Worm (Caenorhabditis elegans) whole organism, young adult: Measurements from ENCODE around the gene flp-34.

Source experiments
- B0035.1 ChIP-seq: sonication (generic microtip); optimal IDR thresholded peaks from 2 replicates; lab custom pipeline; 2016; ENCODE audit warnings: missing genetic modification characterization, mild to moderate bottlenecking, missing compliant biosample characterization, missing genotype, missing genetic modification reagents
- D2030.7 ChIP-seq: fragments of 200-800 bp; sonication (Bioruptor generic); IDR thresholded peaks from 2 replicates; pipeline ENCODE4 v1.3.6; 2022; ENCODE audit warnings: missing genetic modification reagents, missing genetic modification characterization, missing compliant biosample characterization
- F37B4.10 ChIP-seq: fragments of 200-800 bp; sonication (Bioruptor generic); IDR thresholded peaks from 2 replicates; pipeline ENCODE4 v1.3.6; 2022; ENCODE audit warnings: missing genetic modification characterization, missing compliant biosample characterization
- F39B2.1 ChIP-seq: fragments of 200-800 bp; sonication (Bioruptor generic); IDR thresholded peaks from 2 replicates; pipeline ENCODE4 v1.3.6; 2022; ENCODE audit warnings: missing genetic modification reagents, missing genetic modification characterization, missing compliant biosample characterization
- F49E8.2 ChIP-seq: sonication (generic microtip); optimal IDR thresholded peaks from 3 replicates; lab custom pipeline; 2017; ENCODE audit warnings: missing genetic modification characterization, mild to moderate bottlenecking, missing compliant biosample characterization, antibody characterized with exemption, moderate library complexity; ENCODE audit not compliant: insufficient read depth
- F52B5.7 ChIP-seq: sonication (generic microtip); optimal IDR thresholded peaks from 2 replicates; lab custom pipeline; 2016; ENCODE audit warnings: mild to moderate bottlenecking, missing genetic modification characterization, missing compliant biosample characterization
- F55B11.4 ChIP-seq: sonication (generic microtip); optimal IDR thresholded peaks from 2 replicates; lab custom pipeline; 2016; ENCODE audit warnings: missing compliant biosample characterization, missing genetic modification characterization, borderline replicate concordance; ENCODE audit not compliant: insufficient read depth
- F57C9.4 ChIP-seq: sonication (generic microtip); optimal IDR thresholded peaks from 2 replicates; lab custom pipeline; 2017; ENCODE audit warnings: mild to moderate bottlenecking, missing genetic modification characterization, missing compliant biosample characterization
- T26A5.8 ChIP-seq: sonication (generic microtip); optimal IDR thresholded peaks from 2 replicates; lab custom pipeline; 2016; ENCODE audit warnings: missing genetic modification characterization, missing compliant biosample characterization
- Y53G8AR.9 ChIP-seq: fragments of 200-800 bp; sonication (Bioruptor generic); conservative IDR thresholded peaks from 2 replicates; pipeline ENCODE4 v1.3.6; 2022; ENCODE audit warnings: missing genetic modification reagents, missing genetic modification characterization, missing compliant biosample characterization
- Y56A3A.18 ChIP-seq: fragments of 200-800 bp; sonication (Bioruptor generic); IDR thresholded peaks from 2 replicates; pipeline ENCODE4 v1.3.6; 2022; ENCODE audit warnings: missing genetic modification reagents, missing genetic modification characterization, missing compliant biosample characterization
- Y79H2A.3 ChIP-seq: fragments of 200-800 bp; sonication (Bioruptor generic); conservative IDR thresholded peaks from 2 replicates; pipeline ENCODE4 v1.3.6; 2022; ENCODE audit warnings: missing genetic modification reagents, missing genetic modification characterization, missing compliant biosample characterization
- ZK185.1 ChIP-seq: sonication (generic microtip); optimal IDR thresholded peaks from 2 replicates; lab custom pipeline; 2016; ENCODE audit warnings: mild to moderate bottlenecking, missing genetic modification characterization, missing compliant biosample characterization; ENCODE audit not compliant: poor library complexity, severe bottlenecking
- akir-1 ChIP-seq: fragments of 200-800 bp; sonication (Bioruptor generic); optimal IDR thresholded peaks from 2 replicates; lab custom pipeline; 2018; ENCODE audit warnings: mild to moderate bottlenecking, missing genetic modification characterization, moderate library complexity, missing compliant biosample characterization
- bed-1 ChIP-seq: fragments of 200-800 bp; sonication (Bioruptor generic); IDR thresholded peaks from 2 replicates; pipeline ENCODE4 v1.3.6; 2022; ENCODE audit warnings: missing genetic modification reagents, missing genetic modification characterization, missing compliant biosample characterization
- bed-2 ChIP-seq: fragments of 200-800 bp; sonication (Bioruptor generic); IDR thresholded peaks from 2 replicates; pipeline ENCODE4 v1.3.6; 2022; ENCODE audit warnings: missing genetic modification reagents, missing genetic modification characterization, missing compliant biosample characterization
- ccch-3 ChIP-seq: fragments of 200-800 bp; sonication (Bioruptor generic); optimal IDR thresholded peaks from 2 replicates; lab custom pipeline; 2018; ENCODE audit warnings: mild to moderate bottlenecking, missing genetic modification characterization, missing compliant biosample characterization
- ceh-100 ChIP-seq: fragments of 200-800 bp; sonication (Bioruptor generic); IDR thresholded peaks from 2 replicates; pipeline ENCODE4 v1.3.6; 2022; ENCODE audit warnings: missing genetic modification reagents, missing genetic modification characterization, missing compliant biosample characterization
- ceh-79 ChIP-seq: sonication (generic microtip); optimal IDR thresholded peaks from 2 replicates; lab custom pipeline; 2017; ENCODE audit warnings: mild to moderate bottlenecking, missing genetic modification characterization, missing compliant biosample characterization
- die-1 ChIP-seq: sonication (generic microtip); optimal IDR thresholded peaks from 2 replicates; lab custom pipeline; 2016; ENCODE audit warnings: missing genotype, mild to moderate bottlenecking, missing genetic modification characterization, missing compliant biosample characterization
- dox-1 ChIP-seq: fragments of 200-800 bp; sonication (Bioruptor generic); IDR thresholded peaks from 2 replicates; pipeline ENCODE4 v1.3.6; 2022; ENCODE audit warnings: missing genetic modification reagents, missing genetic modification characterization, missing compliant biosample characterization
- efl-1 ChIP-seq: fragments of 150-350 bp; optimal IDR thresholded peaks from 2 replicates; lab custom pipeline; 2014; ENCODE audit warnings: missing biosample characterization, missing genetic modification reagents, missing genetic modification characterization
- egl-44 ChIP-seq: fragments of 200-800 bp; sonication (Bioruptor generic); IDR thresholded peaks from 2 replicates; pipeline ENCODE4 v1.3.6; 2022; ENCODE audit warnings: missing genetic modification reagents, missing genetic modification characterization, missing compliant biosample characterization
- egrh-3 ChIP-seq: fragments of 200-800 bp; sonication (Bioruptor generic); IDR thresholded peaks from 2 replicates; pipeline ENCODE4 v1.3.6; 2022; ENCODE audit warnings: missing genetic modification reagents, missing genetic modification characterization, missing compliant biosample characterization
- ets-4 ChIP-seq: fragments of 200-800 bp; sonication (Bioruptor generic); optimal IDR thresholded peaks from 2 replicates; lab custom pipeline; 2018; ENCODE audit warnings: mild to moderate bottlenecking, missing genetic modification characterization, missing compliant biosample characterization
- fkh-3 ChIP-seq: sonication (generic microtip); optimal IDR thresholded peaks from 2 replicates; lab custom pipeline; 2016; ENCODE audit warnings: mild to moderate bottlenecking, missing genetic modification characterization, missing compliant biosample characterization
- him-1 ChIP-seq: sonication (generic microtip); optimal IDR thresholded peaks from 2 replicates; lab custom pipeline; 2016; ENCODE audit warnings: missing genotype, missing genetic modification reagents, missing genetic modification characterization, missing compliant biosample characterization
- hlh-26 ChIP-seq: fragments of 200-800 bp; sonication (Bioruptor generic); conservative IDR thresholded peaks from 2 replicates; pipeline ENCODE4 v1.3.6; 2022; ENCODE audit warnings: missing genetic modification reagents, missing genetic modification characterization, missing compliant biosample characterization
- lag-1 ChIP-seq: fragments of 200-800 bp; sonication (Bioruptor generic); IDR thresholded peaks from 2 replicates; pipeline ENCODE4 v1.3.6; 2022; ENCODE audit warnings: missing genetic modification reagents, missing genetic modification characterization, missing compliant biosample characterization
- lin-26 ChIP-seq: fragments of 200-800 bp; sonication (Bioruptor generic); IDR thresholded peaks from 2 replicates; pipeline ENCODE4 v1.3.6; 2022; ENCODE audit warnings: missing genetic modification reagents, missing genetic modification characterization, missing compliant biosample characterization
- lin-35 ChIP-seq, 3 experiments: fragments of 150-350 bp in 2 of 3; sonication (generic microtip) in 1 of 3; optimal IDR thresholded peaks; 2 replicates each; lab custom pipeline; 2014 to 2018; ENCODE audit warnings: missing biosample characterization in 3 of 3, missing genetic modification characterization in 3 of 3, missing genetic modification reagents in 3 of 3
- lsy-27 ChIP-seq: sonication (generic microtip); optimal IDR thresholded peaks from 2 replicates; lab custom pipeline; 2017; ENCODE audit warnings: missing genetic modification characterization, mild to moderate bottlenecking, missing compliant biosample characterization, antibody characterized with exemption, missing genotype, borderline replicate concordance; ENCODE audit not compliant: insufficient read depth
- madf-3 ChIP-seq: fragments of 200-800 bp; sonication (Bioruptor generic); IDR thresholded peaks from 2 replicates; pipeline ENCODE4 v1.3.6; 2022; ENCODE audit warnings: missing genetic modification reagents, missing genetic modification characterization, missing compliant biosample characterization
- madf-6 ChIP-seq: fragments of 200-800 bp; sonication (Bioruptor generic); IDR thresholded peaks from 2 replicates; pipeline ENCODE4 v1.3.6; 2022; ENCODE audit warnings: missing genetic modification reagents, missing genetic modification characterization, missing compliant biosample characterization
- mcd-1 ChIP-seq: fragments of 200-800 bp; sonication (Bioruptor generic); IDR thresholded peaks from 2 replicates; pipeline ENCODE4 v1.3.6; 2022; ENCODE audit warnings: missing genetic modification reagents, missing genetic modification characterization, missing compliant biosample characterization
- nhr-80 ChIP-seq: sonication (generic microtip); optimal IDR thresholded peaks from 2 replicates; lab custom pipeline; 2016; ENCODE audit warnings: missing genetic modification characterization, missing compliant biosample characterization
- nhr-90 ChIP-seq: sonication (generic microtip); optimal IDR thresholded peaks from 2 replicates; lab custom pipeline; 2016; ENCODE audit warnings: missing genotype, mild to moderate bottlenecking, missing genetic modification characterization, missing compliant biosample characterization
- pha-4 ChIP-seq: fragments of 150-350 bp; sonication (generic microtip); optimal IDR thresholded peaks from 2 replicates; lab custom pipeline; 2014; ENCODE audit warnings: missing biosample characterization, missing genetic modification reagents, missing genetic modification characterization
- rec-8 ChIP-seq, 2 experiments: sonication (generic microtip); optimal IDR thresholded peaks; 2 replicates each; lab custom pipeline; 2016; ENCODE audit warnings: mild to moderate bottlenecking in 2 of 2, missing genetic modification characterization in 2 of 2, missing genetic modification reagents in 2 of 2, missing genotype in 2 of 2, missing biosample characterization in 1 of 2, missing compliant biosample characterization in 1 of 2, moderate library complexity in 1 of 2
- sptf-2 ChIP-seq: fragments of 200-800 bp; sonication (Bioruptor generic); optimal IDR thresholded peaks from 2 replicates; lab custom pipeline; 2018; ENCODE audit warnings: mild to moderate bottlenecking, missing genetic modification characterization, missing compliant biosample characterization
- unc-130 ChIP-seq: sonication (generic microtip); optimal IDR thresholded peaks from 2 replicates; lab custom pipeline; 2016; ENCODE audit warnings: missing genetic modification reagents, missing genetic modification characterization, missing compliant biosample characterization
- xnd-1 ChIP-seq: sonication (generic microtip); optimal IDR thresholded peaks from 2 replicates; lab custom pipeline; 2016; ENCODE audit warnings: missing genotype, missing genetic modification reagents, missing genetic modification characterization, missing compliant biosample characterization
- zfh-2 ChIP-seq: fragments of 200-800 bp; sonication (Bioruptor generic); conservative IDR thresholded peaks from 2 replicates; pipeline ENCODE4 v1.3.6; 2022; ENCODE audit warnings: missing genetic modification reagents, missing genetic modification characterization, missing compliant biosample characterization
- ztf-18 ChIP-seq: sonication (generic microtip); optimal IDR thresholded peaks from 2 replicates; lab custom pipeline; 2016; ENCODE audit warnings: missing genotype, mild to moderate bottlenecking, missing genetic modification characterization, missing compliant biosample characterization
- ztf-25 ChIP-seq: fragments of 200-800 bp; sonication (Bioruptor generic); IDR thresholded peaks from 2 replicates; pipeline ENCODE4 v1.3.6; 2022; ENCODE audit warnings: missing genetic modification reagents, missing genetic modification characterization, missing compliant biosample characterization

flp-34 gene

ce11 chrV:1003826-1004225 lies 29.4 kb downstream of the flp-34 start (continued):
- peak; percentile 68; the same call in 1 of the 2 replicates for TF ChIP-seq bed-2 (GFP tag; lab: Robert Waterston, UW)
- TF ChIP-seq unc-130 (GFP tag; lab: Kevin White, UChicago), result peak; percentile 69
- TF ChIP-seq rec-8 (tag; optimal IDR thresholded peaks at IDR 0.05; lab: Kevin White, UChicago), result peak in 1 of 2 experiments; percentile 52
- no peak for TF ChIP-seq Y53G8AR.9 (GFP tag; lab: Robert Waterston, UW)
- TF ChIP-seq F57C9.4 (tag; lab: Kevin White, UChicago), result no peak
- TF ChIP-seq F55B11.4 (tag; lab: Kevin White, UChicago), result no peak
- no peak for TF ChIP-seq B0035.1 (tag; lab: Kevin White, UChicago)
- TF ChIP-seq lin-35 (GFP tag; optimal IDR thresholded peaks at IDR 0.05; lab: Kevin White, UChicago), result peak in 1 of 3 experiments; percentile 44
- TF ChIP-seq madf-6, result no peak
- TF ChIP-seq ztf-25 (GFP tag; lab: Robert Waterston, UW), result no peak
- TF ChIP-seq ceh-100, result peak; percentile 98
- TF ChIP-seq nhr-80 (tag; lab: Kevin White, UChicago), result peak; percentile 4
- no peak for TF ChIP-seq pha-4
- 0 out of 2 replicates have a peak, but pooled peaks have one; percentile 10 for TF ChIP-seq egrh-3
- no peak for TF ChIP-seq akir-1 (GFP tag; lab: Kevin White, UChicago)
- TF ChIP-seq hlh-26, result no peak
- TF ChIP-seq Y56A3A.18, result no peak
- peak; percentile 34 for TF ChIP-seq him-1 (tag; lab: Kevin White, UChicago)
- TF ChIP-seq Y79H2A.3 (GFP tag; lab: Robert Waterston, UW), result no peak
- TF ChIP-seq dox-1 (GFP tag; lab: Robert Waterston, UW), result 0 out of 2 replicates have a peak, but pooled peaks have one; percentile 15
- no peak for TF ChIP-seq F37B4.10
- TF ChIP-seq bed-1 (GFP tag; lab: Robert Waterston, UW), result no peak
- no peak for TF ChIP-seq lin-26
- no peak for TF ChIP-seq ZK185.1 (tag; lab: Kevin White, UChicago)
- peak; percentile 48; the same call in 1 of the 2 replicates for TF ChIP-seq D2030.7 (GFP tag; lab: Robert Waterston, UW)
- TF ChIP-seq F49E8.2, result peak; percentile 10
- TF ChIP-seq efl-1 (GFP tag; lab: Kevin White, UChicago), result peak; percentile 30
- TF ChIP-seq ccch-3 (GFP tag; lab: Kevin White, UChicago), result no peak
- TF ChIP-seq ets-4 (GFP tag; lab: Kevin White, UChicago), result no peak
- peak; percentile 37; the same call in 1 of the 2 replicates for TF ChIP-seq mcd-1 (GFP tag; lab: Robert Waterston, UW)
- TF ChIP-seq, all 124 proteins: peak for 27

- no peak for TF ChIP-seq ztf-18
- no peak for TF ChIP-seq B0035.1 (tag; lab: Kevin White, UChicago)
- peak; percentile 41; the same call in 1 of the 2 replicates for TF ChIP-seq zfh-2 (GFP tag; lab: Robert Waterston, UW)
- TF ChIP-seq F39B2.1 (GFP tag; lab: Robert Waterston, UW), result no peak
- TF ChIP-seq madf-3 (GFP tag; lab: Robert Waterston, UW), result no peak
- TF ChIP-seq, all 124 proteins: peak for 1
These were observed 29.8 kb downstream of the flp-34 start, which contains the start of gene Y50D4C.5 for ce11 chrV:1003400-1003799. Y50D4C.5 (minus strand) TSS chrV:1003744.

ce11 chrV:1001163-1001562 lies 32.0 kb downstream of the flp-34 start:
- TF ChIP-seq zfh-2 (GFP tag; lab: Robert Waterston, UW) (peak; percentile 83), fkh-3 (tag; lab: Kevin White, UChicago) (no peak), mcd-1 (GFP tag; lab: Robert Waterston, UW) (peak; percentile 27; the same call in 1 of the 2 replicates), xnd-1 (no peak), F57C9.4 (tag; lab: Kevin White, UChicago) (no peak), rec-8 (tag; optimal IDR thresholded peaks at IDR 0.05; lab: Kevin White, UChicago) (no peak), F52B5.7 (tag; lab: Kevin White, UChicago) (no peak), nhr-90 (tag; lab: Kevin White, UChicago) (no peak), T26A5.8 (no peak), lag-1 (GFP tag; lab: Robert Waterston, UW) (no peak), sptf-2 (GFP tag; lab: Kevin White, UChicago) (no peak), egrh-3 (peak; percentile 70; the same call in 1 of the 2 replicates), ceh-79 (tag; lab: Kevin White, UChicago) (no peak), egl-44 (GFP tag; lab: Robert Waterston, UW) (no peak), lsy-27 (tag; lab: Kevin White, UChicago) (no peak), die-1 (no peak)
